Fruit fly (Drosophila melanogaster) whole organism, embryonic: ENCODE data around the gene Inx7.

ENCODE experiments used
- Antp ChIP-seq: fragments of 200-800 bp; sonication (Bioruptor generic); optimal IDR thresholded peaks from 3 replicates; lab custom pipeline; 2016; ENCODE audit warnings: missing biosample characterization, missing genetic modification characterization
- CG11093 ChIP-seq: fragments of 200-800 bp; sonication (Bioruptor generic); IDR thresholded peaks from 3 replicates; pipeline ENCODE4 v1.3.6; 2022; ENCODE audit warnings: missing biosample characterization, missing genetic modification characterization
- CG11560 ChIP-seq: fragments of 200-800 bp; sonication (Bioruptor generic); IDR thresholded peaks from 3 replicates; pipeline ENCODE4 v1.3.6; 2022; ENCODE audit warnings: missing biosample characterization, missing genetic modification characterization
- CG12155 ChIP-seq: fragments of 200-800 bp; sonication (Bioruptor generic); optimal IDR thresholded peaks from 3 replicates; lab custom pipeline; 2016; ENCODE audit warnings: missing biosample characterization, missing genetic modification characterization
- CG13296 ChIP-seq: fragments of 200-800 bp; sonication (Bioruptor generic); optimal IDR thresholded peaks from 3 replicates; lab custom pipeline; 2018; ENCODE audit warnings: missing biosample characterization, mild to moderate bottlenecking, missing genetic modification characterization
- CG14965 ChIP-seq: fragments of 200-800 bp; sonication (Bioruptor generic); optimal IDR thresholded peaks from 2 replicates; lab custom pipeline; 2016; ENCODE audit warnings: missing biosample characterization, missing genetic modification characterization, borderline replicate concordance
- CG15479 ChIP-seq: fragments of 200-800 bp; sonication (Bioruptor generic); optimal IDR thresholded peaks from 3 replicates; lab custom pipeline; 2019; ENCODE audit warnings: missing biosample characterization, mild to moderate bottlenecking, missing genetic modification characterization, moderate library complexity
- CG3847 ChIP-seq: fragments of 200-800 bp; sonication (Bioruptor generic); IDR thresholded peaks from 2 replicates; pipeline ENCODE4 v1.3.6; 2022; ENCODE audit warnings: missing biosample characterization, missing genetic modification characterization
- CG4617 ChIP-seq: fragments of 200-800 bp; sonication (Bioruptor generic); optimal IDR thresholded peaks from 3 replicates; lab custom pipeline; 2016; ENCODE audit warnings: missing biosample characterization, missing genetic modification characterization, borderline replicate concordance
- CG5245 ChIP-seq: fragments of 200-800 bp; sonication (Bioruptor generic); optimal IDR thresholded peaks from 3 replicates; lab custom pipeline; 2016; ENCODE audit warnings: missing biosample characterization, missing genetic modification characterization
- CG6175 ChIP-seq: fragments of 200-800 bp; sonication (Bioruptor generic); IDR thresholded peaks from 3 replicates; pipeline ENCODE4 v1.3.6; 2022; ENCODE audit warnings: missing biosample characterization, missing genetic modification characterization
- CG6813 ChIP-seq: fragments of 200-800 bp; sonication (Bioruptor generic); optimal IDR thresholded peaks from 2 replicates; lab custom pipeline; 2017; ENCODE audit warnings: missing biosample characterization, missing genetic modification characterization, mild to moderate bottlenecking, moderate library complexity, missing genetic modification reagents
- CG7928 ChIP-seq: fragments of 200-800 bp; sonication (Bioruptor generic); optimal IDR thresholded peaks from 2 replicates; lab custom pipeline; 2017; ENCODE audit warnings: missing biosample characterization, mild to moderate bottlenecking, missing genetic modification characterization
- D19B ChIP-seq: fragments of 200-800 bp; sonication (Bioruptor generic); optimal IDR thresholded peaks from 2 replicates; lab custom pipeline; 2017; ENCODE audit warnings: missing biosample characterization, mild to moderate bottlenecking, missing genetic modification characterization
- Deaf1 ChIP-seq: fragments of 200-800 bp; optimal IDR thresholded peaks from 3 replicates; lab custom pipeline; 2019; ENCODE audit warnings: missing biosample characterization, mild to moderate bottlenecking, missing genetic modification characterization, moderate library complexity
- HLH4C ChIP-seq: fragments of 200-800 bp; sonication (Bioruptor generic); IDR thresholded peaks from 3 replicates; pipeline ENCODE4 v1.3.6; 2022; ENCODE audit warnings: missing biosample characterization, missing genetic modification characterization; ENCODE audit not compliant: partially characterized antibody
- Hsf ChIP-seq: fragments of 200-800 bp; sonication (Bioruptor generic); optimal IDR thresholded peaks from 3 replicates; lab custom pipeline; 2016; ENCODE audit warnings: missing biosample characterization, missing genetic modification characterization
- Oli ChIP-seq: fragments of 200-800 bp; sonication (Bioruptor generic); optimal IDR thresholded peaks from 2 replicates; lab custom pipeline; 2018; ENCODE audit warnings: missing biosample characterization, mild to moderate bottlenecking, missing genetic modification characterization, moderate library complexity
- Spps ChIP-seq: fragments of 200-800 bp; sonication (Bioruptor generic); optimal IDR thresholded peaks from 2 replicates; lab custom pipeline; 2018; ENCODE audit warnings: missing biosample characterization, mild to moderate bottlenecking, missing genetic modification characterization
- Vsx1 ChIP-seq: fragments of 200-800 bp; sonication (Bioruptor generic); optimal IDR thresholded peaks from 2 replicates; lab custom pipeline; 2017; ENCODE audit warnings: missing biosample characterization, mild to moderate bottlenecking, missing genetic modification characterization, missing genetic modification reagents
- YL-1 ChIP-seq: fragments of 200-800 bp; sonication (Bioruptor generic); optimal IDR thresholded peaks from 3 replicates; lab custom pipeline; 2017; ENCODE audit warnings: missing biosample characterization, mild to moderate bottlenecking, missing genetic modification characterization
- cad ChIP-seq: fragments of >200 bp; optimal IDR thresholded peaks from 2 replicates; lab custom pipeline; 2017; ENCODE audit warnings: missing biosample characterization, missing genetic modification characterization
- cg ChIP-seq: fragments of 200-800 bp; sonication (Bioruptor generic); optimal IDR thresholded peaks from 3 replicates; lab custom pipeline; 2019; ENCODE audit warnings: missing biosample characterization, mild to moderate bottlenecking, missing genetic modification characterization, moderate library complexity
- chinmo ChIP-seq: fragments of 200-800 bp; sonication (Bioruptor generic); IDR thresholded peaks from 4 replicates; pipeline ENCODE4 v1.3.6; 2022; ENCODE audit warnings: missing biosample characterization, missing genetic modification characterization; ENCODE audit not compliant: partially characterized antibody
- crol ChIP-seq: fragments of 200-800 bp; sonication (Bioruptor generic); IDR thresholded peaks from 2 replicates; pipeline ENCODE4 v1.3.6; 2022; ENCODE audit warnings: missing biosample characterization, missing genetic modification characterization
- exex ChIP-seq: fragments of 200-800 bp; sonication (Bioruptor generic); optimal IDR thresholded peaks from 4 replicates; lab custom pipeline; 2018; ENCODE audit warnings: missing biosample characterization, mild to moderate bottlenecking, missing genetic modification characterization, moderate library complexity
- gfzf ChIP-seq: fragments of 200-800 bp; sonication (Bioruptor generic); optimal IDR thresholded peaks from 2 replicates; lab custom pipeline; 2016; ENCODE audit warnings: missing biosample characterization, mild to moderate bottlenecking, missing genetic modification characterization, moderate library complexity
- grn ChIP-seq: fragments of 200-800 bp; sonication (Bioruptor generic); optimal IDR thresholded peaks from 3 replicates; lab custom pipeline; 2017; ENCODE audit warnings: missing biosample characterization, missing genetic modification characterization
- hbn ChIP-seq: fragments of 200-800 bp; sonication (Bioruptor generic); IDR thresholded peaks from 2 replicates; pipeline ENCODE4 v1.3.6; 2022; ENCODE audit warnings: missing biosample characterization, missing genetic modification characterization; ENCODE audit not compliant: partially characterized antibody
- maf-S ChIP-seq: fragments of 200-800 bp; sonication (Bioruptor generic); optimal IDR thresholded peaks from 2 replicates; lab custom pipeline; 2016; ENCODE audit warnings: missing biosample characterization, missing genetic modification characterization
- nmo ChIP-seq: fragments of 200-800 bp; sonication (Bioruptor generic); optimal IDR thresholded peaks from 2 replicates; lab custom pipeline; 2018; ENCODE audit warnings: missing biosample characterization, mild to moderate bottlenecking, missing genetic modification characterization, moderate library complexity
- p53 ChIP-seq: fragments of 200-800 bp; sonication (Bioruptor generic); optimal IDR thresholded peaks from 2 replicates; lab custom pipeline; 2016; ENCODE audit warnings: missing biosample characterization, missing genetic modification characterization
- pan ChIP-seq, 4 experiments: fragments of >200 bp in 3 of 4; fragments of 200-800 bp in 1 of 4; sonication (Bioruptor generic) in 1 of 4; optimal IDR thresholded peaks in 3 of 4; IDR thresholded peaks in 1 of 4; 2 replicates each; pipeline versions ENCODE4 v1.3.6 to Lab custom; 2017 to 2022; ENCODE audit warnings: missing biosample characterization in 2 of 4, missing genetic modification characterization in 2 of 4, mixed read lengths in 1 of 4
- sd ChIP-seq: fragments of 200-800 bp; sonication (Bioruptor generic); optimal IDR thresholded peaks from 3 replicates; lab custom pipeline; 2018; ENCODE audit warnings: missing biosample characterization, mild to moderate bottlenecking, missing genetic modification characterization, moderate library complexity
- sisA ChIP-seq: fragments of 200-800 bp; sonication (Bioruptor generic); IDR thresholded peaks from 2 replicates; pipeline ENCODE4 v1.3.6; 2022; ENCODE audit warnings: missing biosample characterization, missing genetic modification characterization
- sug ChIP-seq: fragments of 200-800 bp; optimal IDR thresholded peaks from 2 replicates; lab custom pipeline; 2019; ENCODE audit warnings: missing biosample characterization, mild to moderate bottlenecking, missing genetic modification characterization, moderate library complexity
- tll ChIP-seq, 2 experiments: fragments of 200-800 bp in 1 of 2; fragments of >200 bp in 1 of 2; sonication (Bioruptor generic) in 1 of 2; optimal IDR thresholded peaks; 2 replicates each; lab custom pipeline; 2017 to 2019; ENCODE audit warnings: missing biosample characterization in 2 of 2, missing genetic modification characterization in 2 of 2, mild to moderate bottlenecking in 1 of 2, moderate library complexity in 1 of 2
- toy ChIP-seq: fragments of 200-800 bp; sonication (Bioruptor generic); IDR thresholded peaks from 2 replicates; pipeline ENCODE4 v1.3.6; 2022; ENCODE audit warnings: missing biosample characterization, missing genetic modification characterization
- zen ChIP-seq: fragments of 200-800 bp; sonication (Bioruptor generic); optimal IDR thresholded peaks from 3 replicates; lab custom pipeline; 2018; ENCODE audit warnings: missing biosample characterization, mild to moderate bottlenecking, missing genetic modification characterization, moderate library complexity

The Inx7 gene

dm6 chrX:6993350-6993749, at the start of gene Inx7:
TSS of gene Inx7 (minus strand) at chrX:6993612.
- TF ChIP-seq Deaf1 (tag; lab: Kevin White, UChicago) (peak; percentile 92), chinmo (GFP tag; lab: Robert Waterston, UW) (0 out of 4 replicates have a peak, but pooled peaks have one; percentile 29), sug (tag; lab: Kevin White, UChicago) (peak; percentile 10), gfzf (GFP tag; lab: Kevin White, UChicago) (no peak)

- TF ChIP-seq cad (peak; percentile 94), CG4617 (GFP tag; lab: Kevin White, UChicago) (no peak), exex (no peak), Antp (GFP tag; lab: Kevin White, UChicago) (no peak), CG14965 (GFP tag; lab: Kevin White, UChicago) (no peak), pan (optimal IDR thresholded peaks at IDR 0.05; lab: Kevin White, UChicago) (no peak), pan (GFP tag; optimal IDR thresholded peaks at IDR 0.05 in 1 of 2, IDR thresholded peaks at IDR 0.05 in 1 of 2) (no peak), cg (GFP tag; lab: Kevin White, UChicago) (no peak), CG3847 (GFP tag; lab: Robert Waterston, UW) (no peak), CG7928 (GFP tag; lab: Kevin White, UChicago) (no peak), D19B (no peak), CG11560 (no peak), nmo (GFP tag; lab: Kevin White, UChicago) (no peak), hbn (GFP tag; lab: Robert Waterston, UW) (no peak), crol (no peak), CG11093 (no peak), CG13296 (no peak), HLH4C (GFP tag; lab: Robert Waterston, UW) (no peak), Spps (tag; lab: Kevin White, UChicago) (no peak), YL-1 (no peak), Hsf (GFP tag; lab: Kevin White, UChicago) (no peak), sd (tag; lab: Kevin White, UChicago) (no peak), grn (GFP tag; lab: Kevin White, UChicago) (no peak), CG12155 (no peak), toy (GFP tag; lab: Robert Waterston, UW) (no peak), maf-S (no peak), Oli (tag; lab: Kevin White, UChicago) (no peak), CG5245 (no peak), sisA (GFP tag; lab: Robert Waterston, UW) (no peak), CG6175 (GFP tag; lab: Robert Waterston, UW) (no peak), Vsx1 (GFP tag; lab: Kevin White, UChicago) (no peak), CG6813 (GFP tag; lab: Kevin White, UChicago) (no peak), CG15479 (GFP tag; lab: Kevin White, UChicago) (peak; percentile 87), p53 (GFP tag; lab: Kevin White, UChicago) (no peak), zen (tag; lab: Kevin White, UChicago) (peak; percentile 19), tll (GFP tag; optimal IDR thresholded peaks at IDR 0.05; lab: Kevin White, UChicago) (peak in 1 of 2 experiments; percentile 55)
- TF ChIP-seq, all 482 proteins: peak for 4
Measured at dm6 chrX:7040205-7040866, 46.9 kb upstream of the Inx7 start, which contains the start of gene CG14427. TSS of gene CG14427 (plus strand) at chrX:7040603.
